Fruit fly (Drosophila melanogaster) whole organism, pupa: Measurements from ENCODE around the gene Frl.

Source experiments
- CG10348 ChIP-seq: fragments of 200-800 bp; sonication (Bioruptor generic); IDR thresholded peaks from 2 replicates; pipeline ENCODE4 v1.3.6; 2022; ENCODE audit warnings: missing biosample characterization, missing genetic modification characterization
- CG12605 ChIP-seq: fragments of 200-800 bp; sonication (Bioruptor generic); IDR thresholded peaks from 2 replicates; pipeline ENCODE4 v1.3.6; 2022; ENCODE audit warnings: missing biosample characterization, missing genetic modification characterization
- CG13204 ChIP-seq: fragments of 200-800 bp; sonication (Bioruptor generic); optimal IDR thresholded peaks from 2 replicates; lab custom pipeline; 2018; ENCODE audit warnings: missing biosample characterization, mild to moderate bottlenecking, missing genetic modification characterization, moderate library complexity
- CG15710 ChIP-seq: fragments of 200-800 bp; sonication (Bioruptor generic); optimal IDR thresholded peaks from 2 replicates; lab custom pipeline; 2018; ENCODE audit warnings: missing biosample characterization, mild to moderate bottlenecking, missing genetic modification characterization, moderate library complexity
- CG17806 ChIP-seq: fragments of 200-800 bp; sonication (Bioruptor generic); optimal IDR thresholded peaks from 2 replicates; lab custom pipeline; 2018; ENCODE audit warnings: missing biosample characterization, mild to moderate bottlenecking, missing genetic modification characterization, moderate library complexity
- CG4496 ChIP-seq: fragments of 200-800 bp; sonication (Bioruptor generic); IDR thresholded peaks from 3 replicates; pipeline ENCODE4 v1.3.6; 2022; ENCODE audit warnings: missing biosample characterization, missing genetic modification characterization
- CG8159 ChIP-seq: fragments of 200-800 bp; sonication (Bioruptor generic); optimal IDR thresholded peaks from 3 replicates; lab custom pipeline; 2018; ENCODE audit warnings: missing biosample characterization, mild to moderate bottlenecking, missing genetic modification characterization, moderate library complexity
- CG9948 ChIP-seq: fragments of 200-800 bp; sonication (Bioruptor generic); optimal IDR thresholded peaks from 2 replicates; lab custom pipeline; 2018; ENCODE audit warnings: missing biosample characterization, mild to moderate bottlenecking, missing genetic modification characterization, moderate library complexity
- EcR ChIP-seq: fragments of 200-800 bp; sonication (Bioruptor generic); optimal IDR thresholded peaks from 3 replicates; lab custom pipeline; 2019; ENCODE audit warnings: missing biosample characterization, missing genetic modification characterization, mild to moderate bottlenecking, moderate library complexity, missing genetic modification reagents
- Ets98B ChIP-seq: fragments of 200-800 bp; sonication (Bioruptor generic); IDR thresholded peaks from 2 replicates; pipeline ENCODE4 v1.3.6; 2022; ENCODE audit warnings: missing biosample characterization, missing genetic modification characterization
- Pif1B ChIP-seq: fragments of 200-800 bp; sonication (Bioruptor generic); optimal IDR thresholded peaks from 3 replicates; lab custom pipeline; 2016; ENCODE audit warnings: missing biosample characterization, missing genetic modification characterization
- gl ChIP-seq: fragments of 200-800 bp; sonication (Bioruptor generic); optimal IDR thresholded peaks from 2 replicates; lab custom pipeline; 2018; ENCODE audit warnings: missing biosample characterization, mild to moderate bottlenecking, missing genetic modification characterization
- rn ChIP-seq: fragments of 200-800 bp; sonication (Bioruptor generic); IDR thresholded peaks from 2 replicates; pipeline ENCODE4 v1.3.6; 2022; ENCODE audit warnings: missing biosample characterization, missing genetic modification characterization

- TF ChIP-seq EcR (GFP tag; lab: Kevin White, UChicago): no peak
- TF ChIP-seq CG8159 (tag; lab: Kevin White, UChicago): no peak
- no peak for TF ChIP-seq Ets98B (GFP tag; lab: Robert Waterston, UW)
- no peak for TF ChIP-seq CG12605
- no peak for TF ChIP-seq CG15710
- no peak for TF ChIP-seq Pif1B (GFP tag; lab: Kevin White, UChicago)
- TF ChIP-seq gl: no peak
- TF ChIP-seq CG10348 (GFP tag; lab: Robert Waterston, UW): no peak
- no peak for TF ChIP-seq CG17806
- no peak for TF ChIP-seq rn (GFP tag; lab: Robert Waterston, UW)
- TF ChIP-seq CG9948 (tag; lab: Kevin White, UChicago): no peak
- no peak for TF ChIP-seq CG4496 (GFP tag; lab: Robert Waterston, UW)
- no peak for TF ChIP-seq CG13204 (GFP tag; lab: Kevin White, UChicago)
Observed at dm6 chr3L:14109831-14110230, 56.8 kb downstream of the Frl start.
